Fruit fly (Drosophila melanogaster): ENCODE measurements around the gene Ptp36E.
A peak's percentile ranks its signal among the peaks of the same experiment; 100 is the strongest.

Gene Ptp36E

dm6 chr2L:18146618-18147099 is 38.1 kb downstream of the Ptp36E start (continued):
- TF ChIP-seq CG11762 (GFP tag; optimal IDR thresholded peaks at IDR 0.05; ENCODE audit: insufficient read depth) (peak; percentile 69), dsx (GFP tag; optimal IDR thresholded peaks at IDR 0.05; ENCODE audit: poor library complexity, severe bottlenecking) (peak; percentile 52), topi (GFP tag; optimal IDR thresholded peaks at IDR 0.05) (peak; percentile 48), Sox14 (GFP tag; optimal IDR thresholded peaks at IDR 0.05) (peak; percentile 59), CG7368 (GFP tag; optimal IDR thresholded peaks at IDR 0.05) (peak; percentile 28), net (GFP tag; optimal IDR thresholded peaks at IDR 0.05) (peak; percentile 58), CG11294 (GFP tag; IDR thresholded peaks at IDR 0.05) (no peak), CG10669 (GFP tag; optimal IDR thresholded peaks at IDR 0.05) (peak; percentile 68), Eip78C (GFP tag) (peak; percentile 89), CG6792 (GFP tag; optimal IDR thresholded peaks at IDR 0.05) (peak; percentile 75), Ets21C (GFP tag; optimal IDR thresholded peaks at IDR 0.05) (peak; percentile 33), Eip75B (GFP tag; optimal IDR thresholded peaks at IDR 0.05) (peak; percentile 67), cyc (GFP tag; optimal IDR thresholded peaks at IDR 0.05) (peak; percentile 27), dac (GFP tag; optimal IDR thresholded peaks at IDR 0.05) (no peak), Gug (GFP tag; IDR thresholded peaks at IDR 0.05) (no peak), spab (GFP tag; optimal IDR thresholded peaks at IDR 0.05) (peak; percentile 64), Hr38 (GFP tag; optimal IDR thresholded peaks at IDR 0.05) (no peak), CG6854 (GFP tag; optimal IDR thresholded peaks at IDR 0.05) (no peak), Hr39 (GFP tag; optimal IDR thresholded peaks at IDR 0.05) (peak; percentile 44), CG32006 (GFP tag; optimal IDR thresholded peaks at IDR 0.05) (peak; percentile 81), CG8319 (GFP tag; optimal IDR thresholded peaks at IDR 0.05) (peak; percentile 64), CG3919 (GFP tag; optimal IDR thresholded peaks at IDR 0.05) (peak; percentile 57), CG6808 (GFP tag; optimal IDR thresholded peaks at IDR 0.05) (peak; percentile 76), Eip93F (GFP tag; optimal IDR thresholded peaks at IDR 0.05) (peak; percentile 14)

- no peak for TF ChIP-seq CG11294 (GFP tag; IDR thresholded peaks at IDR 0.05)
- no peak for TF ChIP-seq CG10669 (GFP tag; optimal IDR thresholded peaks at IDR 0.05)
- no peak for TF ChIP-seq fd85E (GFP tag; optimal IDR thresholded peaks at IDR 0.05)
- no peak for TF ChIP-seq Hr38 (GFP tag; optimal IDR thresholded peaks at IDR 0.05)
- no peak for TF ChIP-seq Eip93F (GFP tag; optimal IDR thresholded peaks at IDR 0.05)
- no peak for TF ChIP-seq Gug (GFP tag; IDR thresholded peaks at IDR 0.05)
- TF ChIP-seq CG6163 (GFP tag; IDR thresholded peaks at IDR 0.05) = no peak
- TF ChIP-seq Blimp-1 (GFP tag; optimal IDR thresholded peaks at IDR 0.05) = no peak
- no peak for TF ChIP-seq Ets96B (tag; optimal IDR thresholded peaks at IDR 0.05)
- TF ChIP-seq ss (GFP tag; optimal IDR thresholded peaks at IDR 0.05) = no peak
- TF ChIP-seq Lpt (GFP tag; optimal IDR thresholded peaks at IDR 0.05) = no peak
- no peak for TF ChIP-seq Ets21C (GFP tag; optimal IDR thresholded peaks at IDR 0.05)
- no peak for TF ChIP-seq Smox (GFP tag; optimal IDR thresholded peaks at IDR 0.05)
- no peak for TF ChIP-seq Hr4 (GFP tag; optimal IDR thresholded peaks at IDR 0.05)
- TF ChIP-seq esn (GFP tag; optimal IDR thresholded peaks at IDR 0.05) = no peak
- no peak for TF ChIP-seq CG11902 (GFP tag; optimal IDR thresholded peaks at IDR 0.05)
- no peak for TF ChIP-seq spab (GFP tag; optimal IDR thresholded peaks at IDR 0.05)
- no peak for TF ChIP-seq CG8319 (GFP tag; optimal IDR thresholded peaks at IDR 0.05)
- TF ChIP-seq fd59A (GFP tag; optimal IDR thresholded peaks at IDR 0.05) = no peak
- TF ChIP-seq CG6792 (GFP tag; optimal IDR thresholded peaks at IDR 0.05) = no peak
Observed at dm6 chr2L:18145826-18146225, 39.0 kb downstream of the Ptp36E start.

dm6 chr2L:18145253-18145652 is 39.6 kb downstream of the Ptp36E start:
- TF ChIP-seq CG11762 (GFP tag; optimal IDR thresholded peaks at IDR 0.05; ENCODE audit: insufficient read depth) (peak; percentile 89), cyc (GFP tag; optimal IDR thresholded peaks at IDR 0.05) (peak; percentile 93), Sox102F (GFP tag; optimal IDR thresholded peaks at IDR 0.05) (peak; percentile 94), Hr39 (GFP tag; optimal IDR thresholded peaks at IDR 0.05) (peak; percentile 94), CG9139 (GFP tag; optimal IDR thresholded peaks at IDR 0.05) (peak; percentile 88), OdsH (GFP tag; optimal IDR thresholded peaks at IDR 0.05) (peak; percentile 92), Gug (GFP tag; IDR thresholded peaks at IDR 0.05) (peak; percentile 62), CG6854 (GFP tag; optimal IDR thresholded peaks at IDR 0.05) (peak; percentile 86), fd85E (GFP tag; optimal IDR thresholded peaks at IDR 0.05) (peak; percentile 69), CG32006 (GFP tag; optimal IDR thresholded peaks at IDR 0.05) (peak; percentile 82), salr (GFP tag; optimal IDR thresholded peaks at IDR 0.05) (peak; percentile 69 to 83), esn (GFP tag; optimal IDR thresholded peaks at IDR 0.05) (peak; percentile 96), net (GFP tag; optimal IDR thresholded peaks at IDR 0.05) (peak; percentile 87), Met (GFP tag; optimal IDR thresholded peaks at IDR 0.05) (peak; percentile 96), achi (GFP tag; optimal IDR thresholded peaks at IDR 0.05) (peak; percentile 91), CG10669 (GFP tag; optimal IDR thresholded peaks at IDR 0.05) (peak; percentile 89), CG4318 (GFP tag; optimal IDR thresholded peaks at IDR 0.05) (peak; percentile 61), fd59A (GFP tag; optimal IDR thresholded peaks at IDR 0.05) (peak; percentile 87), CG11294 (GFP tag; IDR thresholded peaks at IDR 0.05) (peak; percentile 76; the same call in 1 of the 2 replicates), acj6 (GFP tag; optimal IDR thresholded peaks at IDR 0.05) (peak; percentile 95), Sox14 (GFP tag; optimal IDR thresholded peaks at IDR 0.05) (peak; percentile 93), ss (GFP tag; optimal IDR thresholded peaks at IDR 0.05) (peak; percentile 86 to 93), fkh (GFP tag; optimal IDR thresholded peaks at IDR 0.05) (peak; percentile 76), svp (GFP tag) (peak; percentile 95), Blimp-1 (GFP tag; optimal IDR thresholded peaks at IDR 0.05) (peak; percentile 75)
